Worm (Caenorhabditis elegans): Measurements from ENCODE around the gene sqv-1.

Gene sqv-1

ce11 chrIV:8376923-8377322, 16.0 kb downstream of the sqv-1 start:
- no peak for TF ChIP-seq nhr-77 (tag; optimal IDR thresholded peaks at IDR 0.05)
- no peak for TF ChIP-seq fos-1 (tag; optimal IDR thresholded peaks at IDR 0.05)
- TF ChIP-seq nfya-1 (tag; optimal IDR thresholded peaks at IDR 0.05; ENCODE audit: insufficient read depth), result peak; percentile 44
- no peak for TF ChIP-seq unc-62 (GFP tag; optimal IDR thresholded peaks at IDR 0.05)
- no peak for TF ChIP-seq nhr-11 (tag; optimal IDR thresholded peaks at IDR 0.05)
- no peak for TF ChIP-seq eor-1 (tag; optimal IDR thresholded peaks at IDR 0.05)
- no peak for TF ChIP-seq nhr-43 (tag; optimal IDR thresholded peaks at IDR 0.05; ENCODE audit: poor library complexity, severe bottlenecking)
- no peak for TF ChIP-seq fkh-2 (tag; optimal IDR thresholded peaks at IDR 0.05)
- no peak for TF ChIP-seq jun-1 (tag; optimal IDR thresholded peaks at IDR 0.05)
- no peak for TF ChIP-seq ceh-9 (tag; optimal IDR thresholded peaks at IDR 0.05)
- no peak for TF ChIP-seq nhr-67 (tag; optimal IDR thresholded peaks at IDR 0.05)
- peak; percentile 55 for TF ChIP-seq pha-4 (tag; optimal IDR thresholded peaks at IDR 0.05)

DNA sequence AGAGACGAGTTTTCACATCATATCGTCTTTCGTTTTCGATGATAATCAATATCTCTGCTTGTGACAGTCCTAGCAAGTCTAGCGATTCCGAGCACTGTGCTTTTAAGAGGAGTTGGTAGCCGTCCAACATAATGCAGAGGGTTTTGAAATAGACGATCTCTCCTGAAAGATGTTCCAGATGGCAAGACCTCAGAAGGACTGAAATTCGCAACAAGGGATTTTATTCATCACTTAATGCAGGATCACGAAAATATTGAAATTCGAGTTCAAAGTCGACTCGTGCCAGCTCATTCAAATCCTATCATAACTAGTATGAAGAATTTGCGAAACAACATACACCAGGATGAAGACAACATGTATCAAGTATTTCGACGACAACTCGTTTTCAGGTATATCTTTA, 16.6 kb downstream of the sqv-1 start, which contains the start of gene D2096.7:
Gene D2096.7, minus strand, starts transcription at position 130 of the 400 bp plus-strand sequence.
- TF ChIP-seq fkh-2 (tag; optimal IDR thresholded peaks at IDR 0.05) (no peak), sea-2 (GFP tag; optimal IDR thresholded peaks at IDR 0.05) (no peak), ceh-16 (tag; optimal IDR thresholded peaks at IDR 0.05) (no peak), nhr-28 (tag; optimal IDR thresholded peaks at IDR 0.05) (no peak), elt-2 (tag; optimal IDR thresholded peaks at IDR 0.05) (peak; percentile 2), lsy-12 (tag; optimal IDR thresholded peaks at IDR 0.05) (peak; percentile 6), ama-1 (optimal IDR thresholded peaks at IDR 0.05) (peak; percentile 77), nhr-12 (tag; optimal IDR thresholded peaks at IDR 0.05) (no peak), tbx-2 (tag; optimal IDR thresholded peaks at IDR 0.05) (no peak), ztf-4 (tag; optimal IDR thresholded peaks at IDR 0.05) (peak; percentile 47), nhr-43 (tag; optimal IDR thresholded peaks at IDR 0.05; ENCODE audit: poor library complexity, severe bottlenecking) (peak; percentile 31), nhr-11 (tag; optimal IDR thresholded peaks at IDR 0.05) (no peak), aly-2 (tag; optimal IDR thresholded peaks at IDR 0.05) (no peak), unc-62 (GFP tag; optimal IDR thresholded peaks at IDR 0.05) (no peak), fkh-10 (GFP tag; optimal IDR thresholded peaks at IDR 0.05) (no peak)

DNA sequence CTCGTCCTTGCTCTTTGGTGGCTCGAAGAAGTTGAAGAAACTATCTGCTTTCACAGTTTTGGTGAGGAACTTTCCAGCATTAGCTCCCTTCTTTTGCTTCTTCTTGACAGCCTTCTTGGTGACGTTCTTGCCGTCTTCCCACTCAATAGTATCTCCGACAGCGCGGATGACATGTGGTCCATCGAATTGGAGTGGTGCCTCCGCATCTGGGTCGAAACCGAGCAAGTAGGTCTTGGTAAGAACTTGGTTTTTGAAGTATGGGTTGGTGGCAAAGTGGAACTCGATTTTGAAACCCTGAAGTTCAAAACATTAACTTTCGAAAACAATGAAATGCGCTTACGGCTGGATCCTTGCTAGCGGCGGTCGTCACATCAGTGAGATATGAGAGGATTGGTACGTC, 17.4 kb downstream of the sqv-1 start:
- TF ChIP-seq mdl-1 (tag; optimal IDR thresholded peaks at IDR 0.05), result no peak
- no peak for TF ChIP-seq nhr-77 (tag; optimal IDR thresholded peaks at IDR 0.05)
- no peak for TF ChIP-seq pqm-1 (tag; optimal IDR thresholded peaks at IDR 0.05)
- TF ChIP-seq ceh-16 (tag; optimal IDR thresholded peaks at IDR 0.05), result no peak
- TF ChIP-seq ztf-4 (tag; optimal IDR thresholded peaks at IDR 0.05), result no peak
- TF ChIP-seq jun-1 (tag; optimal IDR thresholded peaks at IDR 0.05), result no peak
- no peak for TF ChIP-seq ZK546.5 (tag; optimal IDR thresholded peaks at IDR 0.05)
- no peak for TF ChIP-seq hmg-11 (tag; optimal IDR thresholded peaks at IDR 0.05)
- no peak for TF ChIP-seq elt-2 (tag; optimal IDR thresholded peaks at IDR 0.05)
- TF ChIP-seq lin-39 (tag; optimal IDR thresholded peaks at IDR 0.05), result no peak
- no peak for TF ChIP-seq R02D3.7 (tag; optimal IDR thresholded peaks at IDR 0.05)
- no peak for TF ChIP-seq ztf-11 (tag; optimal IDR thresholded peaks at IDR 0.05)
- no peak for TF ChIP-seq unc-62 (GFP tag; optimal IDR thresholded peaks at IDR 0.05)
- TF ChIP-seq ceh-82 (tag; optimal IDR thresholded peaks at IDR 0.05), result no peak
- TF ChIP-seq egl-5 (tag; optimal IDR thresholded peaks at IDR 0.05), result no peak
- no peak for TF ChIP-seq snpc-4 (tag; optimal IDR thresholded peaks at IDR 0.05)
- TF ChIP-seq skn-1 (tag; optimal IDR thresholded peaks at IDR 0.05), result no peak
- TF ChIP-seq elt-3 (tag; optimal IDR thresholded peaks at IDR 0.05), result no peak
- TF ChIP-seq nhr-76 (tag; optimal IDR thresholded peaks at IDR 0.05), result no peak
- no peak for TF ChIP-seq lsy-12 (tag; optimal IDR thresholded peaks at IDR 0.05)

- peak; percentile 24 for TF ChIP-seq fkh-10 (GFP tag; optimal IDR thresholded peaks at IDR 0.05)
- no peak for TF ChIP-seq nhr-28 (tag; optimal IDR thresholded peaks at IDR 0.05)
- no peak for TF ChIP-seq ceh-82 (tag; optimal IDR thresholded peaks at IDR 0.05)
- TF ChIP-seq nhr-25 (tag; optimal IDR thresholded peaks at IDR 0.05), result peak; percentile 47
- peak; percentile 97 for TF ChIP-seq R02D3.7 (tag; optimal IDR thresholded peaks at IDR 0.05)
- TF ChIP-seq mml-1 (tag; optimal IDR thresholded peaks at IDR 0.05), result no peak
- TF ChIP-seq daf-12 (tag; optimal IDR thresholded peaks at IDR 0.05), result no peak
- TF ChIP-seq ceh-28 (tag; optimal IDR thresholded peaks at IDR 0.05), result peak; percentile 39
- TF ChIP-seq nhr-67 (tag; optimal IDR thresholded peaks at IDR 0.05), result no peak
- no peak for TF ChIP-seq aly-2 (tag; optimal IDR thresholded peaks at IDR 0.05)
- TF ChIP-seq snpc-4 (tag; optimal IDR thresholded peaks at IDR 0.05), result peak; percentile 83
- TF ChIP-seq nhr-23 (tag; optimal IDR thresholded peaks at IDR 0.05), result peak; percentile 75
- no peak for TF ChIP-seq mdl-1 (tag; optimal IDR thresholded peaks at IDR 0.05)
- no peak for TF ChIP-seq lsy-12 (tag; optimal IDR thresholded peaks at IDR 0.05)
- TF ChIP-seq nhr-11 (tag; optimal IDR thresholded peaks at IDR 0.05), result no peak
- TF ChIP-seq fos-1 (tag; optimal IDR thresholded peaks at IDR 0.05), result no peak
- no peak for TF ChIP-seq nhr-237 (tag; optimal IDR thresholded peaks at IDR 0.05)
- TF ChIP-seq jun-1 (tag; optimal IDR thresholded peaks at IDR 0.05), result no peak
- no peak for TF ChIP-seq zag-1 (tag; optimal IDR thresholded peaks at IDR 0.05)
- peak; percentile 85 for TF ChIP-seq egl-5 (tag; optimal IDR thresholded peaks at IDR 0.05)
- TF ChIP-seq skn-1 (tag; optimal IDR thresholded peaks at IDR 0.05), result peak; percentile 33
- TF ChIP-seq lin-39 (tag; optimal IDR thresholded peaks at IDR 0.05), result peak; percentile 84
- TF ChIP-seq elt-1 (tag; optimal IDR thresholded peaks at IDR 0.05), result no peak
- no peak for TF ChIP-seq egl-27 (tag; optimal IDR thresholded peaks at IDR 0.05)
- TF ChIP-seq ceh-9 (tag; optimal IDR thresholded peaks at IDR 0.05), result no peak
- peak; percentile 82 for TF ChIP-seq lin-15B (tag; optimal IDR thresholded peaks at IDR 0.05)
- peak; percentile 14 for TF ChIP-seq ama-1 (optimal IDR thresholded peaks at IDR 0.05)
- no peak for TF ChIP-seq nhr-43 (tag; optimal IDR thresholded peaks at IDR 0.05; ENCODE audit: poor library complexity, severe bottlenecking)
- peak; percentile 58 for TF ChIP-seq elt-2 (tag; optimal IDR thresholded peaks at IDR 0.05)
Measured at ce11 chrIV:8379278-8379677, 18.4 kb downstream of the sqv-1 start, which contains the start of gene nap-1. TSS of gene nap-1 (minus strand) at chrIV:8379319.

All from whole organism, L3 larva.